Worm (Caenorhabditis elegans) whole organism, L2 larva: Measurements from ENCODE around the gene Y57A10A.2.
"Not testable (repeated sequence)": the region's sequence is repeated elsewhere in the genome, so short reads cannot be mapped to it uniquely, and the experiment has no call there.

Source experiments
- C34F6.9 ChIP-seq: fragments of 150-350 bp; optimal IDR thresholded peaks from 2 replicates; lab custom pipeline; 2014; ENCODE audit warnings: missing biosample characterization, missing genetic modification characterization
- F13H6.1 ChIP-seq: sonication (generic microtip); optimal IDR thresholded peaks from 2 replicates; lab custom pipeline; 2016; ENCODE audit warnings: missing genetic modification characterization, missing compliant biosample characterization
- R02D3.7 ChIP-seq: fragments of 150-350 bp; optimal IDR thresholded peaks from 2 replicates; lab custom pipeline; 2014; ENCODE audit warnings: missing biosample characterization, missing genetic modification characterization
- Y55F3AM.14 ChIP-seq: fragments of 200-800 bp; sonication (Bioruptor generic); optimal IDR thresholded peaks from 2 replicates; lab custom pipeline; 2018; ENCODE audit warnings: mild to moderate bottlenecking, missing genetic modification characterization, missing compliant biosample characterization
- alr-1 ChIP-seq: fragments of 150-350 bp; optimal IDR thresholded peaks from 2 replicates; lab custom pipeline; 2014; ENCODE audit warnings: missing biosample characterization, missing genetic modification characterization
- aly-2 ChIP-seq: fragments of 150-350 bp; optimal IDR thresholded peaks from 2 replicates; lab custom pipeline; 2014; ENCODE audit warnings: missing biosample characterization, missing genetic modification characterization
- blmp-1 ChIP-seq: sonication (generic microtip); optimal IDR thresholded peaks from 2 replicates; lab custom pipeline; 2017; ENCODE audit warnings: missing genetic modification characterization, mild to moderate bottlenecking, missing compliant biosample characterization, antibody characterized with exemption, moderate library complexity; ENCODE audit not compliant: insufficient read depth
- ceh-82 ChIP-seq: fragments of 150-350 bp; optimal IDR thresholded peaks from 2 replicates; lab custom pipeline; 2014; ENCODE audit warnings: missing biosample characterization, missing genetic modification characterization
- crh-2 ChIP-seq: sonication (generic microtip); optimal IDR thresholded peaks from 2 replicates; lab custom pipeline; 2017; ENCODE audit warnings: missing biosample characterization, missing genetic modification characterization
- egl-27 ChIP-seq: sonication (generic microtip); optimal IDR thresholded peaks from 3 replicates; lab custom pipeline; 2017; ENCODE audit warnings: missing biosample characterization, missing genetic modification reagents, missing genetic modification characterization
- elt-1 ChIP-seq: fragments of 150-350 bp; optimal IDR thresholded peaks from 2 replicates; lab custom pipeline; 2014; ENCODE audit warnings: missing biosample characterization, missing genetic modification characterization
- fos-1 ChIP-seq: fragments of 150-350 bp; optimal IDR thresholded peaks from 2 replicates; lab custom pipeline; 2014; ENCODE audit warnings: missing biosample characterization, missing genetic modification characterization
- gmeb-1 ChIP-seq: fragments of 150-350 bp; optimal IDR thresholded peaks from 2 replicates; lab custom pipeline; 2014; ENCODE audit warnings: missing biosample characterization, missing genetic modification characterization
- lin-11 ChIP-seq: fragments of 150-350 bp; sonication (generic microtip); optimal IDR thresholded peaks from 2 replicates; lab custom pipeline; 2014; ENCODE audit warnings: missing biosample characterization, missing genetic modification characterization, inconsistent platforms, mixed read lengths
- mab-5 ChIP-seq: fragments of 150-350 bp; optimal IDR thresholded peaks from 2 replicates; lab custom pipeline; 2014; ENCODE audit warnings: missing biosample characterization, missing genetic modification characterization
- mbf-1 ChIP-seq: sonication (generic microtip); optimal IDR thresholded peaks from 2 replicates; lab custom pipeline; 2017; ENCODE audit warnings: missing biosample characterization, missing genetic modification characterization
- nhr-10 ChIP-seq: sonication (generic microtip); optimal IDR thresholded peaks from 2 replicates; lab custom pipeline; 2017; ENCODE audit warnings: missing biosample characterization, missing genetic modification characterization
- nhr-129 ChIP-seq: fragments of 150-350 bp; optimal IDR thresholded peaks from 2 replicates; lab custom pipeline; 2014; ENCODE audit warnings: missing biosample characterization, missing genetic modification characterization
- nhr-21 ChIP-seq: fragments of 150-350 bp; optimal IDR thresholded peaks from 2 replicates; lab custom pipeline; 2014; ENCODE audit warnings: missing biosample characterization, missing genetic modification characterization
- nhr-237 ChIP-seq: fragments of 150-350 bp; optimal IDR thresholded peaks from 2 replicates; lab custom pipeline; 2014; ENCODE audit warnings: missing biosample characterization, missing genetic modification characterization
- nhr-25 ChIP-seq: fragments of 150-350 bp; sonication (generic microtip); optimal IDR thresholded peaks from 3 replicates; lab custom pipeline; 2014; ENCODE audit warnings: missing biosample characterization, missing genetic modification characterization
- nhr-6 ChIP-seq: fragments of 150-350 bp; optimal IDR thresholded peaks from 2 replicates; lab custom pipeline; 2014; ENCODE audit warnings: missing biosample characterization, missing genetic modification characterization
- nhr-77 ChIP-seq: fragments of 150-350 bp; optimal IDR thresholded peaks from 2 replicates; lab custom pipeline; 2014; ENCODE audit warnings: missing biosample characterization, missing genetic modification characterization
- peb-1 ChIP-seq: fragments of 150-350 bp; optimal IDR thresholded peaks from 2 replicates; lab custom pipeline; 2014; ENCODE audit warnings: missing biosample characterization, missing genetic modification characterization
- skn-1 ChIP-seq: sonication (generic microtip); optimal IDR thresholded peaks from 2 replicates; lab custom pipeline; 2017; ENCODE audit warnings: missing biosample characterization, missing genetic modification characterization
- sma-3 ChIP-seq: sonication (generic microtip); optimal IDR thresholded peaks from 2 replicates; lab custom pipeline; 2016; ENCODE audit warnings: missing genetic modification reagents, missing genetic modification characterization, missing compliant biosample characterization
- snpc-4 ChIP-seq: fragments of 150-350 bp; optimal IDR thresholded peaks from 2 replicates; lab custom pipeline; 2014; ENCODE audit warnings: missing biosample characterization, missing genetic modification characterization
- unc-55 ChIP-seq: fragments of 150-350 bp; sonication (generic microtip); optimal IDR thresholded peaks from 3 replicates; lab custom pipeline; 2014; ENCODE audit warnings: missing biosample characterization, missing genetic modification reagents, missing genetic modification characterization
- zag-1 ChIP-seq: fragments of 150-350 bp; optimal IDR thresholded peaks from 2 replicates; lab custom pipeline; 2014; ENCODE audit warnings: missing biosample characterization, missing genetic modification characterization
- ztf-1 ChIP-seq: fragments of 200-800 bp; sonication (Bioruptor generic); conservative IDR thresholded peaks from 2 replicates; pipeline ENCODE4 v1.3.6; 2022; ENCODE audit warnings: missing genetic modification characterization, missing compliant biosample characterization

Gene Y57A10A.2

DNA sequence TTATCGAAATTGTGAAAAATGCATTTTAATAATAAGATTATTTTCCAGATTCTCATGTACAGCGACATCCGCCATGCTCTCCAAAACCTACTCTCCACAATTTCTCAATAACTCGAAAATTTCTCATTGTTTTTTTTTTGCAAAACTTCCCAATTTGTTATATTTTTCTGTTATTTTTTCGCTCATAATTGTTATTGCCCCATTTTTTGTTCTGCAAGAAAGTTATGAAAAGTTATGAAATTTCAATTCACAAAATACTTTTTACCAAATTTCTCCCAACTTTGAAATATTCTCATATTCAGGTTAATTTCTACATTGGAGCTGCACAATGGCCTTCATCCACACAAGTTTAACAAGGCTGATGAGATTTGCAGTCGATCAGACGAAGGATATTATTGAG lies 4.2 kb downstream of the Y57A10A.2 start, which contains the start of gene Y57A10A.4:
Y57A10A.4 (plus strand) TSS at position 301 of the 400 bp plus-strand sequence.
- not testable (repeated sequence) for TF ChIP-seq zag-1, nhr-77, fos-1 (tag; lab: Kevin White, UChicago)

DNA sequence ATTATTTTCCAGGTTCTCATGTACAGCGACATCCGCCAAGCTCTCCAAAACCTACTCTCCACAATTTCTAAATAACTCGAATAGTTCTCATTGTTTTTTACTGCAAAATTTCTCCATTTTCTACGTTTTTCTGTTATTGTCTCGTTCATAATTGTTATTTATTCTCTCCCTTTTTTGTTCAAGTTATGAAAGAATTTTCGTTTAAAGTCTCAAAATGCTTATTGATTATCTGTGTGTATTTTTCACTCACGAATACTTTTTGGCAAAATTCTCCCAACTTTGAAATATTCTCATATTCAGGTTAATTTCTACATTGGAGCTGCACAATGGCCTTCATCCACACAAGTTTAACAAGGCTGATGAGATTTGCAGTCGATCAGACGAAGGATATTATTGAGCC lies 6.8 kb downstream of the Y57A10A.2 start, which contains the start of gene Y57A10A.5:
Y57A10A.5 (plus strand) TSS at position 301 of the 400 bp plus-strand sequence.
- not testable (repeated sequence) for TF ChIP-seq egl-27 (tag; lab: Kevin White, UChicago); mab-5 (tag; lab: Kevin White, UChicago); nhr-237

DNA sequence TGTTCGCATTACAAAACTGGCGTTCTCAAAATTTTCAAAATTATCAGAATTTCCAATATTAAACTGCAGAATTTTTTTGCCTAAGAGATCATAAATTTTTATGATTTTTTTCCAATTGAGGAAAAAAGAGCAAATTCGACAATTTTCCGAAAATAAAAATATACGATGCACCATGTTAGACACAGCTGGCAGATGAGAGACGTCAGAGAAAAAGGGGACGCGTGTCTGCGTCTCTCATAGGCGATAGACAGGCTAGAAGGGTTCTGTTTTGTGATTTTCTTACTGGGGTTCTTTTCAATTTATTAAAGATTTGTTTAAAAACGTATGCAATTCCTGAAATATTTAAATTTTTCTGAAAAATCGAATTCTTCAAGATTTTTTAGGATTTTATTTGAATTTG lies 15.6 kb downstream of the Y57A10A.2 start:
- TF ChIP-seq gmeb-1 (tag; lab: Kevin White, UChicago) (no peak), ztf-1 (GFP tag; lab: Robert Waterston, UW) (no peak), nhr-6 (tag; lab: Kevin White, UChicago) (no peak), aly-2 (tag; lab: Kevin White, UChicago) (no peak), ceh-82 (tag; lab: Kevin White, UChicago) (no peak), lin-11 (tag; lab: Kevin White, UChicago) (no peak), R02D3.7 (tag; lab: Kevin White, UChicago) (no peak), skn-1 (tag; lab: Kevin White, UChicago) (no peak), nhr-21 (no peak), C34F6.9 (tag; lab: Kevin White, UChicago) (peak; percentile 39), alr-1 (tag; lab: Kevin White, UChicago) (no peak), unc-55 (GFP tag; lab: Kevin White, UChicago) (peak; percentile 17), nhr-77 (tag; lab: Kevin White, UChicago) (no peak), zag-1 (tag; lab: Kevin White, UChicago) (no peak)

DNA sequence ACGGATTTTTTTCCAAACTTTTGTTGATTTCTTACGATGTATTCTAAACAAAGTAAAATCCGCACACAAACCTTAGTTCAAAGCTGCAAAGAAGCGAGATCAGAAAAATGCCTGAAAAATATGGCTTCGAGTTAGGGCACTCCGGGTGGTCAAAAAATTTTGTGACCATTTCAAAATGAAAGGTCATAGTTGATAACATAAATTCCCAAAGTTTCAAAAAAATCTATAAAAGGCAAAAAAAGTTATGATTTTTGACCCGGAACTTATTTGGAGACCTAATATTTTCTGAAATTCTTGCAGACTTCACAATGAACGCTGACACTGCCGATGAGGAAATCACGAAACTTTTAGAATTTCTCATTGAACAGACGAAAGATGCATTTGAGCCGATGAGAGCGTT lies 17.1 kb downstream of the Y57A10A.2 start, which contains the start of gene Y57A10A.8:
Y57A10A.8 (plus strand) TSS at position 301 of the 400 bp plus-strand sequence.
- not testable (repeated sequence) for TF ChIP-seq lin-11 (tag; lab: Kevin White, UChicago); sma-3 (GFP tag; lab: Kevin White, UChicago); nhr-10

DNA sequence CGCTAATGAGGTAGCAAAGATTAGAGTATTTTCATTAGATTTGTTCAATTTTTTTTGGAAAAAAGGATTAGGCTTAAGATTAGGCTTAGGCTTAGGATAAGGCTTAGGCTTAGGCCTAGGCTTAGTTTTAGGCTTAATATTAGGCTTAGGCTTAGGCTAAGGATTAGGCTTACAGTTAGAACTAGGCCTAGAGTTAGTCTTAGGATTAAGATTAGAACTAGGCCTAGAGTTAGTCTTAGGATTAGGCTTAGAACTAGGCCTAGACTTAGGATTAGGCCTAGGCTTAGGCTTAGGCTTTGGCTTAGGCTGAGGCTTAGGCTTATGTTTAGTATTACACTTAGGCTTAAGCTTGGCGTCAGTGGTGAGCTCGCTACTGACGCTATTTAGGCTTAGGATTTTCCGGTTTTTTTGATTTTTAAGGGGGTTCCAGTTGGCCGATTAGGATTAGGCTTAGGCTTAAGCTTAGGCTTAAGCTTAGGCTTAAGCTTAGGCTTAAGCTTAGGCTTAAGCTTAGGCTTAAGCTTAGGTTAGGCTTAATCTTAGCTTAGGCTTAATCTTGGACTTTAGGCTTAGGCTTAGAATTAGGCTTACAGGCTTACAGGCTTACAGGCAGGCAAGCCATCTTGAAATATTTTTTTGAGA lies 22.2 kb downstream of the Y57A10A.2 start:
- TF ChIP-seq lin-11 (tag; lab: Kevin White, UChicago) = no peak
- TF ChIP-seq ceh-82 (tag; lab: Kevin White, UChicago) = no peak
- no peak for TF ChIP-seq F13H6.1 (tag; lab: Kevin White, UChicago)
- TF ChIP-seq snpc-4 (tag; lab: Kevin White, UChicago) = no peak
- TF ChIP-seq peb-1 = no peak
- no peak for TF ChIP-seq elt-1
- TF ChIP-seq nhr-129 (tag; lab: Kevin White, UChicago) = no peak
- no peak for TF ChIP-seq aly-2 (tag; lab: Kevin White, UChicago)
- TF ChIP-seq nhr-25 (tag; lab: Kevin White, UChicago) = no peak

DNA sequence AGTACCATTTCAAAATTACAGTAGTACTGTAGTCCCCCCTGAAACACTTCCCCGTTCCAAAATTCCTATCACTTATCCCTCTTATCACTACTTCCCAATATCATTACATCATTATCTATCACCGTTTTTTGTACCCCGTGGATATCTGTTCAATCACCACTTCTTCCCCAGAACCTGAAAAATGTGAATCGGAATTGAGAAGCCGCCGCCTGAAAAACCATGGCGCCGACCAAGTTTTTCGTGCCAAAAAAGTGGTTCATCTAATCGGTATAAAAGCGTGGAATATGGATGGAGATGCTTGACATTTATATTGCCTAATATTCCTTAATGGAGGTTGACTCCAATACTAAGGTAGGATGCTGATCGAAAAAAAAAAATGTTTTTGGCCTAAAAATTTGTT lies 24.8 kb downstream of the Y57A10A.2 start, which contains the start of gene rol-1:
rol-1 (plus strand) TSS at position 301 of the 400 bp plus-strand sequence.
- TF ChIP-seq F13H6.1 (tag; lab: Kevin White, UChicago) = no peak
- no peak for TF ChIP-seq egl-27 (tag; lab: Kevin White, UChicago)
- no peak for TF ChIP-seq lin-11 (tag; lab: Kevin White, UChicago)
- no peak for TF ChIP-seq elt-1
- TF ChIP-seq mbf-1 = no peak
- no peak for TF ChIP-seq ceh-82 (tag; lab: Kevin White, UChicago)
- no peak for TF ChIP-seq nhr-6 (tag; lab: Kevin White, UChicago)
- TF ChIP-seq sma-3 (GFP tag; lab: Kevin White, UChicago) = no peak
- TF ChIP-seq skn-1 (tag; lab: Kevin White, UChicago) = no peak
- no peak for TF ChIP-seq blmp-1 (tag; lab: Kevin White, UChicago)
- TF ChIP-seq aly-2 (tag; lab: Kevin White, UChicago) = no peak
- no peak for TF ChIP-seq nhr-25 (tag; lab: Kevin White, UChicago)
- no peak for TF ChIP-seq Y55F3AM.14
- TF ChIP-seq zag-1 (tag; lab: Kevin White, UChicago) = no peak
- TF ChIP-seq crh-2 = no peak
- TF ChIP-seq nhr-21 = no peak
- TF ChIP-seq R02D3.7 (tag; lab: Kevin White, UChicago) = no peak
